Worm (Caenorhabditis elegans) whole organism, L1 larva: ENCODE results near the gene srxa-6.

Source experiments
- C16A3.4 ChIP-seq: fragments of 150-350 bp; optimal IDR thresholded peaks from 2 replicates; lab custom pipeline; 2014; ENCODE audit warnings: missing biosample characterization, missing genetic modification characterization
- C34B4.2 ChIP-seq: sonication (generic microtip); optimal IDR thresholded peaks from 2 replicates; lab custom pipeline; 2017; ENCODE audit warnings: mild to moderate bottlenecking, missing genetic modification characterization, missing compliant biosample characterization
- aha-1 ChIP-seq: fragments of 150-350 bp; optimal IDR thresholded peaks from 2 replicates; lab custom pipeline; 2014; ENCODE audit warnings: missing biosample characterization, missing genetic modification characterization
- aly-2 ChIP-seq: fragments of 150-350 bp; optimal IDR thresholded peaks from 2 replicates; lab custom pipeline; 2014; ENCODE audit warnings: missing biosample characterization, missing genetic modification characterization
- ama-1 ChIP-seq: fragments of 150-350 bp; optimal IDR thresholded peaks from 2 replicates; lab custom pipeline; 2014
- blmp-1 ChIP-seq: fragments of 150-350 bp; optimal IDR thresholded peaks from 2 replicates; lab custom pipeline; 2014; ENCODE audit warnings: missing biosample characterization, missing genetic modification characterization
- ceh-63 ChIP-seq: fragments of 200-800 bp; sonication (Bioruptor generic); optimal IDR thresholded peaks from 2 replicates; lab custom pipeline; 2018; ENCODE audit warnings: mild to moderate bottlenecking, missing genetic modification characterization, missing compliant biosample characterization
- ceh-8 ChIP-seq: fragments of 200-800 bp; sonication (Bioruptor generic); optimal IDR thresholded peaks from 2 replicates; lab custom pipeline; 2018; ENCODE audit warnings: mild to moderate bottlenecking, missing genetic modification characterization, moderate library complexity, missing compliant biosample characterization
- ceh-82 ChIP-seq, 3 experiments: fragments of 150-350 bp in 1 of 3; sonication (generic microtip) in 2 of 3; optimal IDR thresholded peaks; 2 replicates each; lab custom pipeline; 2014 to 2017; ENCODE audit warnings: missing biosample characterization in 3 of 3, missing genetic modification characterization in 3 of 3
- ceh-88 ChIP-seq: fragments of 200-800 bp; sonication (Bioruptor generic); IDR thresholded peaks from 2 replicates; pipeline ENCODE4 v1.3.6; 2022; ENCODE audit warnings: missing genetic modification characterization, missing compliant biosample characterization
- ces-1 ChIP-seq: fragments of 150-350 bp; optimal IDR thresholded peaks from 2 replicates; lab custom pipeline; 2014; ENCODE audit warnings: missing biosample characterization, missing genetic modification reagents, missing genetic modification characterization
- dpl-1 ChIP-seq, 3 experiments: fragments of 150-350 bp in 2 of 3; sonication (generic microtip) in 1 of 3; optimal IDR thresholded peaks; 2 replicates each; lab custom pipeline; 2014 to 2017; ENCODE audit warnings: missing biosample characterization in 3 of 3, missing genetic modification characterization in 3 of 3, missing genetic modification reagents in 3 of 3
- efl-1 ChIP-seq, 4 experiments: fragments of 150-350 bp; optimal IDR thresholded peaks in 3 of 4; peaks in 1 of 4; 1 replicate in 1 of 4; 2 replicates in 3 of 4; lab custom pipeline; 2014; ENCODE audit warnings: missing biosample characterization in 2 of 4, missing genetic modification characterization in 2 of 4, missing genetic modification reagents in 2 of 4
- fkh-10 ChIP-seq: sonication (generic microtip); optimal IDR thresholded peaks from 2 replicates; lab custom pipeline; 2017; ENCODE audit warnings: missing biosample characterization, missing genetic modification reagents, missing genetic modification characterization
- fkh-4 ChIP-seq: sonication (generic microtip); optimal IDR thresholded peaks from 2 replicates; lab custom pipeline; 2016; ENCODE audit warnings: missing compliant biosample characterization, missing genetic modification characterization, borderline replicate concordance
- fkh-8 ChIP-seq: sonication (generic microtip); optimal IDR thresholded peaks from 2 replicates; lab custom pipeline; 2016; ENCODE audit warnings: mild to moderate bottlenecking, missing genetic modification characterization, missing compliant biosample characterization
- fos-1 ChIP-seq: fragments of 150-350 bp; optimal IDR thresholded peaks from 2 replicates; lab custom pipeline; 2014; ENCODE audit warnings: missing biosample characterization, missing genetic modification characterization
- hlh-17 ChIP-seq: fragments of 200-800 bp; sonication (Bioruptor generic); optimal IDR thresholded peaks from 2 replicates; lab custom pipeline; 2018; ENCODE audit warnings: missing genetic modification characterization, mild to moderate bottlenecking, missing compliant biosample characterization, moderate library complexity, borderline replicate concordance
- hpl-2 ChIP-seq: fragments of 150-350 bp; optimal IDR thresholded peaks from 2 replicates; lab custom pipeline; 2014; ENCODE audit warnings: missing biosample characterization, missing genetic modification reagents, missing genetic modification characterization
- irx-1 ChIP-seq: sonication (generic microtip); optimal IDR thresholded peaks from 2 replicates; lab custom pipeline; 2016; ENCODE audit warnings: missing genetic modification characterization, missing compliant biosample characterization
- isw-1 ChIP-seq: fragments of 200-800 bp; sonication (Bioruptor generic); IDR thresholded peaks from 2 replicates; pipeline ENCODE4 v1.3.6; 2022; ENCODE audit warnings: missing genetic modification characterization, missing compliant biosample characterization
- jun-1 ChIP-seq: fragments of 150-350 bp; optimal IDR thresholded peaks from 2 replicates; lab custom pipeline; 2014; ENCODE audit warnings: missing biosample characterization, missing genetic modification reagents, missing genetic modification characterization
- lin-13 ChIP-seq: fragments of 150-350 bp; optimal IDR thresholded peaks from 2 replicates; lab custom pipeline; 2014; ENCODE audit warnings: missing biosample characterization, missing genetic modification reagents, missing genetic modification characterization
- lin-14 ChIP-seq: fragments of 200-800 bp; sonication (Bioruptor generic); optimal IDR thresholded peaks from 2 replicates; lab custom pipeline; 2018; ENCODE audit warnings: mild to moderate bottlenecking, missing genetic modification characterization, moderate library complexity, missing compliant biosample characterization
- lin-15B ChIP-seq: fragments of 150-350 bp; sonication (generic microtip); optimal IDR thresholded peaks from 3 replicates; lab custom pipeline; 2014; ENCODE audit warnings: missing biosample characterization, missing genetic modification characterization
- lin-39 ChIP-seq: fragments of 150-350 bp; optimal IDR thresholded peaks from 2 replicates; lab custom pipeline; 2014; ENCODE audit warnings: missing biosample characterization, missing genetic modification reagents, missing genetic modification characterization
- lsy-2 ChIP-seq, 2 experiments: fragments of 150-350 bp; optimal IDR thresholded peaks; 2 replicates each; lab custom pipeline; 2014; ENCODE audit warnings: missing biosample characterization in 2 of 2, missing genetic modification characterization in 2 of 2
- mab-9 ChIP-seq: fragments of 200-800 bp; sonication (Bioruptor generic); IDR thresholded peaks from 2 replicates; pipeline ENCODE4 v1.3.6; 2022; ENCODE audit warnings: missing genetic modification reagents, missing genetic modification characterization, missing compliant biosample characterization
- mdl-1 ChIP-seq, 2 experiments: fragments of 150-350 bp; optimal IDR thresholded peaks; 2 replicates each; lab custom pipeline; 2014 to 2017; ENCODE audit warnings: missing biosample characterization in 2 of 2, missing genetic modification characterization in 2 of 2, inconsistent platforms in 1 of 2
- mef-2 ChIP-seq: fragments of 150-350 bp; optimal IDR thresholded peaks from 2 replicates; lab custom pipeline; 2014; ENCODE audit warnings: missing biosample characterization, missing genetic modification characterization
- mep-1 ChIP-seq: fragments of 150-350 bp; optimal IDR thresholded peaks from 2 replicates; lab custom pipeline; 2014; ENCODE audit warnings: missing biosample characterization, missing genetic modification characterization
- nhr-12 ChIP-seq: sonication (generic microtip); optimal IDR thresholded peaks from 2 replicates; lab custom pipeline; 2017; ENCODE audit warnings: missing biosample characterization, missing genetic modification characterization
- nhr-237 ChIP-seq: fragments of 150-350 bp; optimal IDR thresholded peaks from 2 replicates; lab custom pipeline; 2014; ENCODE audit warnings: missing biosample characterization, missing genetic modification characterization
- nhr-28 ChIP-seq: fragments of 150-350 bp; optimal IDR thresholded peaks from 2 replicates; lab custom pipeline; 2014; ENCODE audit warnings: missing biosample characterization, missing genetic modification characterization
- nhr-71 ChIP-seq: sonication (generic microtip); optimal IDR thresholded peaks from 2 replicates; lab custom pipeline; 2016; ENCODE audit warnings: mild to moderate bottlenecking, missing genetic modification characterization, moderate library complexity, missing compliant biosample characterization
- nhr-85 ChIP-seq: sonication (generic microtip); peaks from one replicate; lab custom pipeline; 2016; ENCODE audit warnings: missing genetic modification characterization, inconsistent platforms, missing compliant biosample characterization
- pag-3 ChIP-seq: sonication (generic microtip); optimal IDR thresholded peaks from 2 replicates; lab custom pipeline; 2017; ENCODE audit warnings: missing genetic modification characterization, mild to moderate bottlenecking, missing compliant biosample characterization, antibody characterized with exemption, borderline replicate concordance; ENCODE audit not compliant: insufficient read depth
- skn-1 ChIP-seq: fragments of 150-350 bp; optimal IDR thresholded peaks from 2 replicates; lab custom pipeline; 2014; ENCODE audit warnings: missing biosample characterization, missing genetic modification characterization
- snpc-4 ChIP-seq: fragments of 150-350 bp; optimal IDR thresholded peaks from 2 replicates; lab custom pipeline; 2014; ENCODE audit warnings: missing biosample characterization, missing genetic modification characterization
- sptf-1 ChIP-seq: fragments of 150-350 bp; optimal IDR thresholded peaks from 2 replicates; lab custom pipeline; 2014; ENCODE audit warnings: missing biosample characterization, missing genetic modification characterization
- sup-37 ChIP-seq: fragments of 200-800 bp; sonication (Bioruptor generic); optimal IDR thresholded peaks from 2 replicates; lab custom pipeline; 2018; ENCODE audit warnings: mild to moderate bottlenecking, missing genetic modification characterization, missing compliant biosample characterization
- swsn-7 ChIP-seq: sonication (generic microtip); optimal IDR thresholded peaks from 2 replicates; lab custom pipeline; 2016; ENCODE audit warnings: missing genetic modification characterization, missing compliant biosample characterization
- unc-98 ChIP-seq: fragments of 200-800 bp; sonication (Bioruptor generic); IDR thresholded peaks from 2 replicates; pipeline ENCODE4 v1.3.6; 2022; ENCODE audit warnings: missing genetic modification characterization, missing compliant biosample characterization
- zag-1 ChIP-seq: fragments of 150-350 bp; optimal IDR thresholded peaks from 2 replicates; lab custom pipeline; 2014; ENCODE audit warnings: missing biosample characterization, missing genetic modification characterization
- ztf-11 ChIP-seq, 2 experiments: sonication (generic microtip); optimal IDR thresholded peaks; 2 replicates each; lab custom pipeline; 2016 to 2017; ENCODE audit warnings: missing genetic modification characterization in 2 of 2, missing biosample characterization in 1 of 2, missing compliant biosample characterization in 1 of 2

srxa-6 gene

ce11 chrV:20710642-20711041 is 24.1 kb upstream of the srxa-6 start (continued):
- TF ChIP-seq C16A3.4 (tag; lab: Kevin White, UChicago) (no peak), hlh-17 (no peak), jun-1 (no peak), lin-15B (tag; lab: Kevin White, UChicago) (no peak), zag-1 (no peak), pag-3 (tag; lab: Kevin White, UChicago) (no peak), mep-1 (tag; lab: Kevin White, UChicago) (no peak), ceh-63 (GFP tag; lab: Kevin White, UChicago) (no peak), nhr-85 (tag; lab: Kevin White, UChicago) (no peak), lin-39 (no peak), dpl-1 (GFP tag; optimal IDR thresholded peaks at IDR 0.05; lab: Kevin White, UChicago) (peak in 1 of 3 experiments; percentile 10), ces-1 (GFP tag; lab: Kevin White, UChicago) (no peak), lin-14 (GFP tag; lab: Kevin White, UChicago) (peak; percentile 25), nhr-237 (tag; lab: Kevin White, UChicago) (no peak), mef-2 (tag; lab: Kevin White, UChicago) (no peak), unc-98 (no peak), fos-1 (tag; lab: Kevin White, UChicago) (no peak), ceh-8 (GFP tag; lab: Kevin White, UChicago) (no peak), swsn-7 (no peak), fkh-8 (tag; lab: Kevin White, UChicago) (no peak), isw-1 (GFP tag; lab: Robert Waterston, UW) (no peak), hpl-2 (GFP tag; lab: Kevin White, UChicago) (no peak), aly-2 (tag; lab: Kevin White, UChicago) (no peak), fkh-4 (no peak), skn-1 (tag; lab: Kevin White, UChicago) (peak; percentile 35), ama-1 (no peak), lin-13 (peak; percentile 28), fkh-10 (GFP tag; lab: Kevin White, UChicago) (no peak), blmp-1 (tag; lab: Kevin White, UChicago) (no peak), nhr-28 (tag; lab: Kevin White, UChicago) (no peak), sup-37 (GFP tag; lab: Kevin White, UChicago) (no peak), efl-1 (optimal IDR thresholded peaks at IDR 0.05; lab: Kevin White, UChicago) (no peak), efl-1 (GFP tag; optimal IDR thresholded peaks at IDR 0.05 in 1 of 2; lab: Kevin White, UChicago) (peak in 1 of 2 experiments; percentile 0), ceh-82 (tag; optimal IDR thresholded peaks at IDR 0.05; lab: Kevin White, UChicago) (peak in 1 of 3 experiments; percentile 15), snpc-4 (tag; lab: Kevin White, UChicago) (no peak), mdl-1 (tag; optimal IDR thresholded peaks at IDR 0.05; lab: Kevin White, UChicago) (peak in 1 of 2 experiments; percentile 72), C34B4.2 (no peak), lsy-2 (tag; optimal IDR thresholded peaks at IDR 0.05; lab: Kevin White, UChicago) (peak in 1 of 2 experiments; percentile 6), sptf-1 (tag; lab: Kevin White, UChicago) (no peak), ceh-88 (no peak), nhr-71 (peak; percentile 18), nhr-12 (tag; lab: Kevin White, UChicago) (no peak), mab-9 (GFP tag; lab: Robert Waterston, UW) (no peak), aha-1 (tag; lab: Kevin White, UChicago) (no peak), ztf-11 (tag; optimal IDR thresholded peaks at IDR 0.05; lab: Kevin White, UChicago) (no peak), irx-1 (tag; lab: Kevin White, UChicago) (no peak)
